Fruit fly (Drosophila melanogaster) whole organism, embryonic: Measurements from ENCODE around the gene CG31637.

Experiments used
- Ada2b ChIP-seq: fragments of 200-800 bp; sonication (Bioruptor generic); IDR thresholded peaks from 2 replicates; pipeline ENCODE4 v1.3.6; 2022; ENCODE audit warnings: missing biosample characterization, missing genetic modification characterization
- Bteb2 ChIP-seq: fragments of 200-800 bp; sonication (Bioruptor generic); optimal IDR thresholded peaks from 2 replicates; lab custom pipeline; 2016; ENCODE audit warnings: missing biosample characterization, missing genetic modification characterization
- CG10267 ChIP-seq: fragments of 200-800 bp; sonication (Bioruptor generic); optimal IDR thresholded peaks from 2 replicates; lab custom pipeline; 2018; ENCODE audit warnings: missing biosample characterization, mild to moderate bottlenecking, missing genetic modification characterization, moderate library complexity
- CG10543 ChIP-seq: fragments of 200-800 bp; sonication (Bioruptor generic); optimal IDR thresholded peaks from 3 replicates; lab custom pipeline; 2017; ENCODE audit warnings: missing biosample characterization, mild to moderate bottlenecking, missing genetic modification characterization, moderate library complexity
- CG10565 ChIP-seq: fragments of 200-800 bp; sonication (Bioruptor generic); optimal IDR thresholded peaks from 3 replicates; lab custom pipeline; 2016; ENCODE audit warnings: missing biosample characterization, mild to moderate bottlenecking, missing genetic modification characterization
- CG12391 ChIP-seq: fragments of 200-800 bp; sonication (Bioruptor generic); optimal IDR thresholded peaks from 3 replicates; lab custom pipeline; 2018; ENCODE audit warnings: missing biosample characterization, mild to moderate bottlenecking, missing genetic modification characterization, moderate library complexity
- CG14050 ChIP-seq: fragments of 200-800 bp; sonication (Bioruptor generic); IDR thresholded peaks from 3 replicates; pipeline ENCODE4 v1.3.6; 2022; ENCODE audit warnings: missing biosample characterization, missing genetic modification characterization
- CG1529 ChIP-seq: fragments of 200-800 bp; sonication (Bioruptor generic); optimal IDR thresholded peaks from 3 replicates; lab custom pipeline; 2018; ENCODE audit warnings: missing biosample characterization, missing genetic modification characterization
- CG15479 ChIP-seq: fragments of 200-800 bp; sonication (Bioruptor generic); optimal IDR thresholded peaks from 3 replicates; lab custom pipeline; 2019; ENCODE audit warnings: missing biosample characterization, mild to moderate bottlenecking, missing genetic modification characterization, moderate library complexity
- CG1603 ChIP-seq: fragments of 200-800 bp; sonication (Bioruptor generic); optimal IDR thresholded peaks from 2 replicates; lab custom pipeline; 2019; ENCODE audit warnings: missing biosample characterization, mild to moderate bottlenecking, missing genetic modification characterization, moderate library complexity
- CG16813 ChIP-seq: fragments of 200-800 bp; sonication (Bioruptor generic); IDR thresholded peaks from 3 replicates; pipeline ENCODE4 v1.3.6; 2022; ENCODE audit warnings: missing biosample characterization, missing genetic modification characterization; ENCODE audit not compliant: partially characterized antibody
- CG17186 ChIP-seq: fragments of 200-800 bp; sonication (Bioruptor generic); optimal IDR thresholded peaks from 3 replicates; lab custom pipeline; 2017; ENCODE audit warnings: missing biosample characterization, missing genetic modification reagents, missing genetic modification characterization
- CG17912 ChIP-seq: fragments of 200-800 bp; sonication (Bioruptor generic); optimal IDR thresholded peaks from 2 replicates; lab custom pipeline; 2018; ENCODE audit warnings: missing biosample characterization, mild to moderate bottlenecking, missing genetic modification characterization
- CG1792 ChIP-seq: fragments of 200-800 bp; sonication (Bioruptor generic); optimal IDR thresholded peaks from 2 replicates; lab custom pipeline; 2016; ENCODE audit warnings: missing biosample characterization, missing genetic modification characterization
- CG18619 ChIP-seq: fragments of 200-800 bp; sonication (Bioruptor generic); optimal IDR thresholded peaks from 3 replicates; lab custom pipeline; 2017; ENCODE audit warnings: missing biosample characterization, mild to moderate bottlenecking, missing genetic modification characterization
- CG2116 ChIP-seq: fragments of 200-800 bp; sonication (Bioruptor generic); optimal IDR thresholded peaks from 3 replicates; lab custom pipeline; 2018; ENCODE audit warnings: missing biosample characterization, mild to moderate bottlenecking, missing genetic modification characterization
- CG6175 ChIP-seq: fragments of 200-800 bp; sonication (Bioruptor generic); IDR thresholded peaks from 3 replicates; pipeline ENCODE4 v1.3.6; 2022; ENCODE audit warnings: missing biosample characterization, missing genetic modification characterization
- CG6654 ChIP-seq: fragments of 200-800 bp; sonication (Bioruptor generic); optimal IDR thresholded peaks from 2 replicates; lab custom pipeline; 2017; ENCODE audit warnings: missing biosample characterization, mild to moderate bottlenecking, missing genetic modification characterization
- CG9876 ChIP-seq: fragments of 200-800 bp; sonication (Bioruptor generic); optimal IDR thresholded peaks from 2 replicates; lab custom pipeline; 2016; ENCODE audit warnings: missing biosample characterization, missing genetic modification characterization
- Dbx ChIP-seq: fragments of 200-800 bp; sonication (Bioruptor generic); IDR thresholded peaks from 3 replicates; pipeline ENCODE4 v1.3.6; 2022; ENCODE audit warnings: missing biosample characterization, missing genetic modification characterization
- HLHmδ ChIP-seq: fragments of 200-800 bp; sonication (Bioruptor generic); optimal IDR thresholded peaks from 2 replicates; lab custom pipeline; 2018; ENCODE audit warnings: missing biosample characterization, mild to moderate bottlenecking, missing genetic modification characterization, moderate library complexity
- Hand ChIP-seq: fragments of 200-800 bp; sonication (Bioruptor generic); optimal IDR thresholded peaks from 2 replicates; lab custom pipeline; 2017; ENCODE audit warnings: mild to moderate bottlenecking, missing biosample characterization, missing genetic modification reagents, missing genetic modification characterization
- Neu2 ChIP-seq: fragments of 200-800 bp; sonication (Bioruptor generic); optimal IDR thresholded peaks from 3 replicates; lab custom pipeline; 2016; ENCODE audit warnings: missing biosample characterization, missing genetic modification characterization, borderline replicate concordance
- Opbp ChIP-seq: fragments of 200-800 bp; sonication (Bioruptor generic); IDR thresholded peaks from 3 replicates; pipeline ENCODE4 v1.3.6; 2022; ENCODE audit warnings: missing biosample characterization, missing genetic modification characterization; ENCODE audit not compliant: partially characterized antibody
- Taf1 ChIP-seq: fragments of 200-800 bp; sonication (Bioruptor generic); IDR thresholded peaks from 2 replicates; pipeline ENCODE4 v1.3.6; 2022; ENCODE audit warnings: missing biosample characterization, missing genetic modification characterization
- Vsx1 ChIP-seq: fragments of 200-800 bp; sonication (Bioruptor generic); optimal IDR thresholded peaks from 2 replicates; lab custom pipeline; 2017; ENCODE audit warnings: missing biosample characterization, mild to moderate bottlenecking, missing genetic modification characterization, missing genetic modification reagents
- aop ChIP-seq: fragments of 200-800 bp; sonication (Bioruptor generic); IDR thresholded peaks from 2 replicates; pipeline ENCODE4 v1.3.6; 2022; ENCODE audit warnings: missing biosample characterization, missing genetic modification characterization
- ase ChIP-seq: fragments of 200-800 bp; sonication (Bioruptor generic); IDR thresholded peaks from 3 replicates; pipeline ENCODE4 v1.3.6; 2022; ENCODE audit warnings: missing biosample characterization, missing genetic modification characterization
- bab2 ChIP-seq: fragments of 200-800 bp; sonication (Bioruptor generic); optimal IDR thresholded peaks from 2 replicates; lab custom pipeline; 2016; ENCODE audit warnings: missing biosample characterization, missing genetic modification characterization
- bowl ChIP-seq: fragments of 200-800 bp; sonication (Bioruptor generic); IDR thresholded peaks from 2 replicates; pipeline ENCODE4 v1.3.6; 2022; ENCODE audit warnings: missing biosample characterization, missing genetic modification characterization
- br ChIP-seq: fragments of >200 bp; optimal IDR thresholded peaks from 2 replicates; lab custom pipeline; 2017
- chinmo ChIP-seq: fragments of 200-800 bp; sonication (Bioruptor generic); IDR thresholded peaks from 4 replicates; pipeline ENCODE4 v1.3.6; 2022; ENCODE audit warnings: missing biosample characterization, missing genetic modification characterization; ENCODE audit not compliant: partially characterized antibody
- ci ChIP-seq: fragments of 200-800 bp; sonication (Bioruptor generic); IDR thresholded peaks from 3 replicates; pipeline ENCODE4 v1.3.6; 2022; ENCODE audit warnings: missing biosample characterization, missing genetic modification characterization
- dmrt99B ChIP-seq: fragments of 200-800 bp; sonication (Bioruptor generic); optimal IDR thresholded peaks from 2 replicates; lab custom pipeline; 2018; ENCODE audit warnings: missing biosample characterization, mild to moderate bottlenecking, missing genetic modification characterization, moderate library complexity
- esg ChIP-seq: fragments of 200-800 bp; sonication (Bioruptor generic); conservative IDR thresholded peaks from 2 replicates; pipeline ENCODE4 v1.3.6; 2022; ENCODE audit warnings: missing biosample characterization, missing genetic modification characterization
- fd102C ChIP-seq: fragments of 200-800 bp; sonication (Bioruptor generic); optimal IDR thresholded peaks from 2 replicates; lab custom pipeline; 2018; ENCODE audit warnings: missing biosample characterization, mild to moderate bottlenecking, missing genetic modification characterization, moderate library complexity
- fru ChIP-seq: fragments of >200 bp; optimal IDR thresholded peaks from 2 replicates; lab custom pipeline; 2017
- gcm2 ChIP-seq: fragments of 200-800 bp; sonication (Bioruptor generic); optimal IDR thresholded peaks from 2 replicates; lab custom pipeline; 2016; ENCODE audit warnings: missing biosample characterization, missing genetic modification characterization
- hbn ChIP-seq: fragments of 200-800 bp; sonication (Bioruptor generic); IDR thresholded peaks from 2 replicates; pipeline ENCODE4 v1.3.6; 2022; ENCODE audit warnings: missing biosample characterization, missing genetic modification characterization; ENCODE audit not compliant: partially characterized antibody
- jumu ChIP-seq: fragments of 200-800 bp; sonication (Bioruptor generic); optimal IDR thresholded peaks from 3 replicates; lab custom pipeline; 2016; ENCODE audit warnings: missing biosample characterization, missing genetic modification characterization
- lilli ChIP-seq: fragments of 200-800 bp; sonication (Bioruptor generic); optimal IDR thresholded peaks from 3 replicates; lab custom pipeline; 2016; ENCODE audit warnings: missing biosample characterization, missing genetic modification characterization
- luna ChIP-seq: fragments of 200-800 bp; sonication (Bioruptor generic); optimal IDR thresholded peaks from 2 replicates; lab custom pipeline; 2016; ENCODE audit warnings: missing biosample characterization, missing genetic modification characterization
- onecut ChIP-seq: fragments of 200-800 bp; sonication (Bioruptor generic); IDR thresholded peaks from 2 replicates; pipeline ENCODE4 v1.3.6; 2022; ENCODE audit warnings: missing biosample characterization, missing genetic modification characterization
- pita ChIP-seq: fragments of 200-800 bp; sonication (Bioruptor generic); optimal IDR thresholded peaks from 2 replicates; lab custom pipeline; 2017; ENCODE audit warnings: missing biosample characterization, mild to moderate bottlenecking, missing genetic modification characterization
- pum ChIP-seq: fragments of 200-800 bp; sonication (Bioruptor generic); optimal IDR thresholded peaks from 2 replicates; lab custom pipeline; 2016; ENCODE audit warnings: missing biosample characterization, missing genetic modification characterization
- ranshi ChIP-seq: fragments of 200-800 bp; sonication (Bioruptor generic); IDR thresholded peaks from 2 replicates; pipeline ENCODE4 v1.3.6; 2022; ENCODE audit warnings: missing biosample characterization, missing genetic modification characterization
- sens ChIP-seq: fragments of 200-800 bp; sonication (Bioruptor generic); peaks from one replicate; lab custom pipeline; 2016; ENCODE audit warnings: missing biosample characterization, missing genetic modification characterization
- sens-2 ChIP-seq: fragments of 200-800 bp; sonication (Bioruptor generic); IDR thresholded peaks from 2 replicates; pipeline ENCODE4 v1.3.6; 2022; ENCODE audit warnings: missing biosample characterization, missing genetic modification characterization
- so ChIP-seq: fragments of 200-800 bp; sonication (Bioruptor generic); IDR thresholded peaks from 3 replicates; pipeline ENCODE4 v1.3.6; 2022; ENCODE audit warnings: missing biosample characterization, missing genetic modification characterization
- unpg ChIP-seq: fragments of 200-800 bp; sonication (Bioruptor generic); optimal IDR thresholded peaks from 3 replicates; lab custom pipeline; 2018; ENCODE audit warnings: missing biosample characterization, mild to moderate bottlenecking, missing genetic modification characterization, moderate library complexity
- vfl ChIP-seq: fragments of 200-800 bp; sonication (Bioruptor generic); optimal IDR thresholded peaks from 2 replicates; lab custom pipeline; 2016; ENCODE audit warnings: missing biosample characterization, missing genetic modification characterization
- wor ChIP-seq: fragments of 200-800 bp; sonication (Bioruptor generic); IDR thresholded peaks from 2 replicates; pipeline ENCODE4 v1.3.6; 2022; ENCODE audit warnings: missing biosample characterization, missing genetic modification characterization
- zfh2 ChIP-seq: fragments of 200-800 bp; sonication (Bioruptor generic); optimal IDR thresholded peaks from 2 replicates; lab custom pipeline; 2016; ENCODE audit warnings: missing biosample characterization, missing genetic modification characterization

The CG31637 gene

DNA sequence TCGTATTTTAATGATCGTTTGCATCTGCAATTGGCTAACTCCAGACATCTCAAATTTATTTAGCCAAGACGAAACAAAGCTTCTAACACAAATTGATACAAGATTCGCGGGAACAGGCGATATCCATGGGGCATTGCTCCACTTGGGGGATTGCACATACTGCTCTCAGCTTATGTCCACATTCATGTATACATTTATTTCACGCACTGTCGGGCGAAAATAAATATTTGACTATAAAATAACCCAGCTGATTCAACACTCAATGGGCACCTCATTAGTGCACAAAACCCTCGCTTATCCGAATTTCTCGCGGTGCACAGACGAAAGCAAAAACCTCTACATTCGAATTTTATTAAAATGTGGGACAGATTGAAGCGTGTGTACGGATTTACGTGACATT, 37.0 kb upstream of the CG31637 start (continued):
- no peak for TF ChIP-seq CG14050 (GFP tag; lab: Robert Waterston, UW)
- TF ChIP-seq CG17912 (GFP tag; lab: Kevin White, UChicago): no peak
- TF ChIP-seq ase (GFP tag; lab: Robert Waterston, UW): peak; percentile 36; the same call in 1 of the 3 replicates
- TF ChIP-seq luna (GFP tag; lab: Kevin White, UChicago): no peak
- TF ChIP-seq CG15479 (GFP tag; lab: Kevin White, UChicago): no peak
- no peak for TF ChIP-seq CG17186
- TF ChIP-seq ranshi (GFP tag; lab: Robert Waterston, UW): no peak
- no peak for TF ChIP-seq Hand
- TF ChIP-seq bab2: no peak
- TF ChIP-seq CG16813 (GFP tag; lab: Robert Waterston, UW): no peak
- TF ChIP-seq CG6654 (GFP tag; lab: Kevin White, UChicago): no peak
- no peak for TF ChIP-seq CG2116
- TF ChIP-seq sens-2: no peak
- TF ChIP-seq zfh2: no peak
- no peak for TF ChIP-seq CG1792 (GFP tag; lab: Kevin White, UChicago)
- no peak for TF ChIP-seq Dbx (GFP tag; lab: Robert Waterston, UW)
- no peak for TF ChIP-seq vfl (GFP tag; lab: Kevin White, UChicago)
- TF ChIP-seq hbn: no peak
- no peak for TF ChIP-seq gcm2 (GFP tag; lab: Kevin White, UChicago)
- TF ChIP-seq CG1529: peak; percentile 52
- TF ChIP-seq ci (GFP tag; lab: Robert Waterston, UW): peak; percentile 67; the same call in 2 of the 3 replicates
- TF ChIP-seq CG10543 (GFP tag; lab: Kevin White, UChicago): no peak
- no peak for TF ChIP-seq CG9876 (GFP tag; lab: Kevin White, UChicago)
- no peak for TF ChIP-seq esg (GFP tag; lab: Robert Waterston, UW)
- no peak for TF ChIP-seq Taf1 (GFP tag; lab: Robert Waterston, UW)
- TF ChIP-seq dmrt99B: peak; percentile 32
- peak; percentile 46 for TF ChIP-seq unpg (GFP tag; lab: Kevin White, UChicago)
- no peak for TF ChIP-seq so
- TF ChIP-seq Neu2 (GFP tag; lab: Kevin White, UChicago): no peak
- 0 out of 2 replicates have a peak, but pooled peaks have one; percentile 5 for TF ChIP-seq onecut (GFP tag; lab: Robert Waterston, UW)
- no peak for TF ChIP-seq Ada2b (GFP tag; lab: Robert Waterston, UW)
- no peak for TF ChIP-seq bowl (GFP tag; lab: Robert Waterston, UW)
- no peak for TF ChIP-seq fd102C (GFP tag; lab: Kevin White, UChicago)
- no peak for TF ChIP-seq jumu
- no peak for TF ChIP-seq aop (GFP tag; lab: Robert Waterston, UW)
- no peak for TF ChIP-seq CG18619 (GFP tag; lab: Kevin White, UChicago)
- peak; percentile 32 for TF ChIP-seq HLHmδ (GFP tag; lab: Kevin White, UChicago)
- no peak for TF ChIP-seq Vsx1
- TF ChIP-seq sens (GFP tag; lab: Kevin White, UChicago): peak; percentile 55
- TF ChIP-seq Bteb2 (GFP tag; lab: Kevin White, UChicago): no peak
- no peak for TF ChIP-seq wor (GFP tag; lab: Robert Waterston, UW)
- no peak for TF ChIP-seq Opbp (GFP tag; lab: Robert Waterston, UW)
- TF ChIP-seq fru (lab: Kevin White, UChicago): no peak
- no peak for TF ChIP-seq CG10267 (tag; lab: Kevin White, UChicago)
- TF ChIP-seq CG12391: no peak
- TF ChIP-seq CG1603 (tag; lab: Kevin White, UChicago): peak; percentile 57
- no peak for TF ChIP-seq pita (GFP tag; lab: Kevin White, UChicago)
- no peak for TF ChIP-seq br (lab: Kevin White, UChicago)
- TF ChIP-seq lilli: no peak
- no peak for TF ChIP-seq pum
- no peak for TF ChIP-seq chinmo (GFP tag; lab: Robert Waterston, UW)
- no peak for TF ChIP-seq CG10565 (GFP tag; lab: Kevin White, UChicago)
- no peak for TF ChIP-seq CG6175 (GFP tag; lab: Robert Waterston, UW)
